Worm (Caenorhabditis elegans) whole organism, late embryonic: Measurements from ENCODE around the gene tpa-1.

ENCODE experiments used
- K02D7.2 ChIP-seq: sonication (generic microtip); optimal IDR thresholded peaks from 2 replicates; lab custom pipeline; 2017; ENCODE audit warnings: mild to moderate bottlenecking, missing genetic modification characterization, missing compliant biosample characterization
- ceh-9 ChIP-seq: sonication (generic microtip); optimal IDR thresholded peaks from 2 replicates; lab custom pipeline; 2016; ENCODE audit warnings: mild to moderate bottlenecking, missing genetic modification characterization, inconsistent platforms, missing compliant biosample characterization
- fkh-10 ChIP-seq: fragments of 150-350 bp; optimal IDR thresholded peaks from 2 replicates; lab custom pipeline; 2014; ENCODE audit warnings: missing biosample characterization, missing genetic modification reagents, missing genetic modification characterization
- hlh-15 ChIP-seq: sonication (generic microtip); optimal IDR thresholded peaks from 2 replicates; lab custom pipeline; 2016; ENCODE audit warnings: missing genetic modification characterization, missing compliant biosample characterization

DNA sequence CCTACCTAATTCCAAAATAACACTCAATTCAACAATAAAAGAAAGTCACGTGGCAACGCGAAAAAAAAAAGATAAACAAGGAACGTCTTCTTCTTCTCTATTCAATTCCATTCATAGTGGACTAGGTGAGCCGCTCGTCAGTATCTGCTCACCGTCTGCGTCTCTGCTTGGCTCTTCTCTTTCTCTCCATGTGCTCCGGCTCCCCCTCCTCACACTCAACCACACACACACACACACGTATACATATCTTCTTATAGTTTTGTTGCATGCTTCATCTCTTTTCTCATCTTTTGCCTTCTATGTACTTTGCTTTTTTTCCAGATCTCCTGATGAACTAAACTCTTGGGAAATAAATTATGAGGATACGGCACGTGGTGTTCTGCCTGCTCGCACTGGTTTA lies 40.3 kb downstream of the tpa-1 start, which contains the start of gene daf-1:
- no peak for TF ChIP-seq hlh-15 (tag; lab: Kevin White, UChicago)
- no peak for TF ChIP-seq K02D7.2
- no peak for TF ChIP-seq fkh-10 (GFP tag; lab: Kevin White, UChicago)
- no peak for TF ChIP-seq ceh-9 (tag; lab: Kevin White, UChicago)
